Fruit fly (Drosophila melanogaster) whole organism, embryonic: Measurements from ENCODE around the gene Use1.

Source experiments
- Abd-B ChIP-seq: fragments of 200-800 bp; sonication (Bioruptor generic); optimal IDR thresholded peaks from 2 replicates; lab custom pipeline; 2018; ENCODE audit warnings: missing biosample characterization, mild to moderate bottlenecking, missing genetic modification characterization, moderate library complexity
- Aef1 ChIP-seq: fragments of 200-800 bp; sonication (Bioruptor generic); IDR thresholded peaks from 3 replicates; pipeline ENCODE4 v1.3.6; 2022; ENCODE audit warnings: missing biosample characterization, missing genetic modification characterization
- CG10147 ChIP-seq: fragments of 200-800 bp; sonication (Bioruptor generic); optimal IDR thresholded peaks from 2 replicates; lab custom pipeline; 2019; ENCODE audit warnings: missing biosample characterization, mild to moderate bottlenecking, missing genetic modification characterization, moderate library complexity
- CG10366 ChIP-seq: fragments of 200-800 bp; sonication (Bioruptor generic); IDR thresholded peaks from 2 replicates; pipeline ENCODE4 v1.3.6; 2022; ENCODE audit warnings: missing biosample characterization, missing genetic modification characterization
- CG10654 ChIP-seq: fragments of 200-800 bp; sonication (Bioruptor generic); optimal IDR thresholded peaks from 2 replicates; lab custom pipeline; 2016; ENCODE audit warnings: missing biosample characterization, missing genetic modification characterization
- CG12744 ChIP-seq: fragments of 200-800 bp; sonication (Bioruptor generic); optimal IDR thresholded peaks from 2 replicates; lab custom pipeline; 2016; ENCODE audit warnings: missing biosample characterization, missing genetic modification characterization
- CG14014 ChIP-seq: fragments of 200-800 bp; sonication (Bioruptor generic); IDR thresholded peaks from 2 replicates; pipeline ENCODE4 v1.3.6; 2022; ENCODE audit warnings: missing biosample characterization, missing genetic modification characterization
- CG1602 ChIP-seq: fragments of 200-800 bp; sonication (Bioruptor generic); optimal IDR thresholded peaks from 3 replicates; lab custom pipeline; 2016; ENCODE audit warnings: missing biosample characterization, missing genetic modification characterization
- CG2202 ChIP-seq: fragments of 200-800 bp; sonication (Bioruptor generic); optimal IDR thresholded peaks from 2 replicates; lab custom pipeline; 2018; ENCODE audit warnings: missing biosample characterization, mild to moderate bottlenecking, missing genetic modification characterization
- CG30431 ChIP-seq: fragments of 200-800 bp; sonication (Bioruptor generic); optimal IDR thresholded peaks from 2 replicates; lab custom pipeline; 2017; ENCODE audit warnings: missing biosample characterization, missing genetic modification characterization
- CG31224 ChIP-seq: fragments of 200-800 bp; sonication (Bioruptor generic); IDR thresholded peaks from 2 replicates; pipeline ENCODE4 v1.3.6; 2022; ENCODE audit warnings: missing biosample characterization, missing genetic modification characterization
- CG32532 ChIP-seq: fragments of 200-800 bp; sonication (Bioruptor generic); IDR thresholded peaks from 2 replicates; pipeline ENCODE4 v1.3.6; 2022; ENCODE audit warnings: missing biosample characterization, missing genetic modification characterization
- CG3407 ChIP-seq: fragments of 200-800 bp; sonication (Bioruptor generic); optimal IDR thresholded peaks from 2 replicates; lab custom pipeline; 2018; ENCODE audit warnings: missing biosample characterization, mild to moderate bottlenecking, missing genetic modification characterization
- CG34376 ChIP-seq: fragments of 200-800 bp; sonication (Bioruptor generic); optimal IDR thresholded peaks from 2 replicates; lab custom pipeline; 2018; ENCODE audit warnings: missing biosample characterization, mild to moderate bottlenecking, missing genetic modification characterization
- CG4617 ChIP-seq: fragments of 200-800 bp; sonication (Bioruptor generic); optimal IDR thresholded peaks from 3 replicates; lab custom pipeline; 2016; ENCODE audit warnings: missing biosample characterization, missing genetic modification characterization, borderline replicate concordance
- CG4820 ChIP-seq: fragments of 200-800 bp; sonication (Bioruptor generic); optimal IDR thresholded peaks from 3 replicates; lab custom pipeline; 2016; ENCODE audit warnings: missing biosample characterization, missing genetic modification characterization
- CG4854 ChIP-seq: fragments of 200-800 bp; sonication (Bioruptor generic); optimal IDR thresholded peaks from 2 replicates; lab custom pipeline; 2016; ENCODE audit warnings: missing biosample characterization, missing genetic modification characterization, inconsistent platforms
- CG6254 ChIP-seq: fragments of 200-800 bp; sonication (Bioruptor generic); optimal IDR thresholded peaks from 3 replicates; lab custom pipeline; 2017; ENCODE audit warnings: mild to moderate bottlenecking, missing biosample characterization, missing genetic modification reagents, missing genetic modification characterization
- CG7786 ChIP-seq: fragments of 200-800 bp; sonication (Bioruptor generic); optimal IDR thresholded peaks from 2 replicates; lab custom pipeline; 2016; ENCODE audit warnings: missing biosample characterization, missing genetic modification characterization
- CG7963 ChIP-seq: fragments of 200-800 bp; sonication (Bioruptor generic); IDR thresholded peaks from 3 replicates; pipeline ENCODE4 v1.3.6; 2022; ENCODE audit warnings: missing biosample characterization, missing genetic modification characterization; ENCODE audit not compliant: partially characterized antibody
- CG9817 ChIP-seq: fragments of 200-800 bp; sonication (Bioruptor generic); optimal IDR thresholded peaks from 2 replicates; lab custom pipeline; 2018; ENCODE audit warnings: missing biosample characterization, mild to moderate bottlenecking, missing genetic modification characterization, moderate library complexity
- CG9876 ChIP-seq: fragments of 200-800 bp; sonication (Bioruptor generic); optimal IDR thresholded peaks from 2 replicates; lab custom pipeline; 2016; ENCODE audit warnings: missing biosample characterization, missing genetic modification characterization
- Dref ChIP-seq: fragments of 200-800 bp; sonication (Bioruptor generic); IDR thresholded peaks from 2 replicates; pipeline ENCODE4 v1.3.6; 2022; ENCODE audit warnings: missing biosample characterization, missing genetic modification characterization
- Ets97D ChIP-seq: fragments of 200-800 bp; sonication (Bioruptor generic); optimal IDR thresholded peaks from 3 replicates; lab custom pipeline; 2016; ENCODE audit warnings: missing biosample characterization, missing genetic modification characterization
- Fer3 ChIP-seq: fragments of 200-800 bp; sonication (Bioruptor generic); optimal IDR thresholded peaks from 2 replicates; lab custom pipeline; 2018; ENCODE audit warnings: missing biosample characterization, mild to moderate bottlenecking, missing genetic modification characterization, moderate library complexity
- HHEX ChIP-seq: fragments of 200-800 bp; sonication (Bioruptor generic); optimal IDR thresholded peaks from 3 replicates; lab custom pipeline; 2017; ENCODE audit warnings: missing biosample characterization, mild to moderate bottlenecking, missing genetic modification characterization, missing genetic modification reagents
- HLH54F ChIP-seq: fragments of 200-800 bp; sonication (Bioruptor generic); optimal IDR thresholded peaks from 3 replicates; lab custom pipeline; 2016; ENCODE audit warnings: missing biosample characterization, missing genetic modification characterization
- Hr51 ChIP-seq, 2 experiments: fragments of 200-800 bp; sonication (Bioruptor generic); optimal IDR thresholded peaks; 2 replicates in 1 of 2; 3 replicates in 1 of 2; lab custom pipeline; 2016 to 2018; ENCODE audit warnings: missing biosample characterization in 2 of 2, missing genetic modification characterization in 2 of 2, mild to moderate bottlenecking in 1 of 2, moderate library complexity in 1 of 2
- Pdp1 ChIP-seq, 2 experiments: fragments of 200-800 bp; sonication (Bioruptor generic); optimal IDR thresholded peaks; 3 replicates each; lab custom pipeline; 2016; ENCODE audit warnings: missing biosample characterization in 2 of 2, missing genetic modification characterization in 2 of 2, mild to moderate bottlenecking in 1 of 2, moderate library complexity in 1 of 2
- Poxn ChIP-seq: fragments of 200-800 bp; sonication (Bioruptor generic); IDR thresholded peaks from 2 replicates; pipeline ENCODE4 v1.3.6; 2022; ENCODE audit warnings: missing biosample characterization, missing genetic modification characterization
- TFAM ChIP-seq: fragments of 200-800 bp; sonication (Bioruptor generic); optimal IDR thresholded peaks from 2 replicates; lab custom pipeline; 2017; ENCODE audit warnings: missing biosample characterization, missing genetic modification characterization, inconsistent platforms
- Taf1 ChIP-seq: fragments of 200-800 bp; sonication (Bioruptor generic); IDR thresholded peaks from 2 replicates; pipeline ENCODE4 v1.3.6; 2022; ENCODE audit warnings: missing biosample characterization, missing genetic modification characterization
- abd-A ChIP-seq: fragments of 200-800 bp; sonication (Bioruptor generic); optimal IDR thresholded peaks from 3 replicates; lab custom pipeline; 2019; ENCODE audit warnings: missing biosample characterization, mild to moderate bottlenecking, missing genetic modification characterization, moderate library complexity
- ap ChIP-seq: fragments of 200-800 bp; sonication (Bioruptor generic); IDR thresholded peaks from 2 replicates; pipeline ENCODE4 v1.3.6; 2022; ENCODE audit warnings: missing biosample characterization, missing genetic modification characterization
- crc ChIP-seq: fragments of 200-800 bp; sonication (Bioruptor generic); optimal IDR thresholded peaks from 2 replicates; lab custom pipeline; 2016; ENCODE audit warnings: missing biosample characterization, missing genetic modification characterization
- crp ChIP-seq, 2 experiments: fragments of 200-800 bp; sonication (Bioruptor generic); optimal IDR thresholded peaks; 2 replicates in 1 of 2; 3 replicates in 1 of 2; lab custom pipeline; 2017; ENCODE audit warnings: missing biosample characterization in 2 of 2, missing genetic modification characterization in 2 of 2, mild to moderate bottlenecking in 1 of 2, moderate library complexity in 1 of 2
- dati ChIP-seq: fragments of 200-800 bp; sonication (Bioruptor generic); IDR thresholded peaks from 2 replicates; pipeline ENCODE4 v1.3.6; 2022; ENCODE audit warnings: missing biosample characterization, missing genetic modification characterization
- fu2 ChIP-seq: fragments of 200-800 bp; sonication (Bioruptor generic); optimal IDR thresholded peaks from 2 replicates; lab custom pipeline; 2016; ENCODE audit warnings: missing biosample characterization, missing genetic modification characterization
- gcm ChIP-seq: fragments of 200-800 bp; sonication (Bioruptor generic); optimal IDR thresholded peaks from 2 replicates; lab custom pipeline; 2019; ENCODE audit warnings: missing biosample characterization, mild to moderate bottlenecking, missing genetic modification characterization, moderate library complexity
- gcm2 ChIP-seq: fragments of 200-800 bp; sonication (Bioruptor generic); optimal IDR thresholded peaks from 2 replicates; lab custom pipeline; 2016; ENCODE audit warnings: missing biosample characterization, missing genetic modification characterization
- gem ChIP-seq: fragments of 200-800 bp; sonication (Bioruptor generic); optimal IDR thresholded peaks from 2 replicates; lab custom pipeline; 2019; ENCODE audit warnings: missing biosample characterization, mild to moderate bottlenecking, missing genetic modification characterization, moderate library complexity
- klu ChIP-seq: fragments of 200-800 bp; sonication (Bioruptor generic); IDR thresholded peaks from 2 replicates; pipeline ENCODE4 v1.3.6; 2022; ENCODE audit warnings: missing biosample characterization, missing genetic modification characterization
- lov ChIP-seq, 2 experiments: fragments of 200-800 bp in 1 of 2; fragments of >200 bp in 1 of 2; sonication (Bioruptor generic) in 1 of 2; IDR thresholded peaks in 1 of 2; optimal IDR thresholded peaks in 1 of 2; 2 replicates in 1 of 2; 3 replicates in 1 of 2; pipeline versions ENCODE4 v1.3.6 to Lab custom; 2017 to 2022; ENCODE audit warnings: missing biosample characterization in 1 of 2, missing genetic modification characterization in 1 of 2
- nom ChIP-seq: fragments of 200-800 bp; sonication (Bioruptor generic); optimal IDR thresholded peaks from 2 replicates; lab custom pipeline; 2017; ENCODE audit warnings: missing biosample characterization, missing genetic modification characterization, mild to moderate bottlenecking, moderate library complexity, missing genetic modification reagents
- pita ChIP-seq: fragments of 200-800 bp; sonication (Bioruptor generic); optimal IDR thresholded peaks from 2 replicates; lab custom pipeline; 2017; ENCODE audit warnings: missing biosample characterization, mild to moderate bottlenecking, missing genetic modification characterization
- shn ChIP-seq: fragments of 200-800 bp; sonication (Bioruptor generic); optimal IDR thresholded peaks from 3 replicates; lab custom pipeline; 2016; ENCODE audit warnings: missing biosample characterization, missing genetic modification characterization
- twi ChIP-seq: fragments of 200-800 bp; optimal IDR thresholded peaks from 2 replicates; lab custom pipeline; 2019; ENCODE audit warnings: missing biosample characterization, mild to moderate bottlenecking, missing genetic modification characterization, moderate library complexity
- vfl ChIP-seq: fragments of 200-800 bp; sonication (Bioruptor generic); optimal IDR thresholded peaks from 2 replicates; lab custom pipeline; 2016; ENCODE audit warnings: missing biosample characterization, missing genetic modification characterization

Gene Use1

DNA sequence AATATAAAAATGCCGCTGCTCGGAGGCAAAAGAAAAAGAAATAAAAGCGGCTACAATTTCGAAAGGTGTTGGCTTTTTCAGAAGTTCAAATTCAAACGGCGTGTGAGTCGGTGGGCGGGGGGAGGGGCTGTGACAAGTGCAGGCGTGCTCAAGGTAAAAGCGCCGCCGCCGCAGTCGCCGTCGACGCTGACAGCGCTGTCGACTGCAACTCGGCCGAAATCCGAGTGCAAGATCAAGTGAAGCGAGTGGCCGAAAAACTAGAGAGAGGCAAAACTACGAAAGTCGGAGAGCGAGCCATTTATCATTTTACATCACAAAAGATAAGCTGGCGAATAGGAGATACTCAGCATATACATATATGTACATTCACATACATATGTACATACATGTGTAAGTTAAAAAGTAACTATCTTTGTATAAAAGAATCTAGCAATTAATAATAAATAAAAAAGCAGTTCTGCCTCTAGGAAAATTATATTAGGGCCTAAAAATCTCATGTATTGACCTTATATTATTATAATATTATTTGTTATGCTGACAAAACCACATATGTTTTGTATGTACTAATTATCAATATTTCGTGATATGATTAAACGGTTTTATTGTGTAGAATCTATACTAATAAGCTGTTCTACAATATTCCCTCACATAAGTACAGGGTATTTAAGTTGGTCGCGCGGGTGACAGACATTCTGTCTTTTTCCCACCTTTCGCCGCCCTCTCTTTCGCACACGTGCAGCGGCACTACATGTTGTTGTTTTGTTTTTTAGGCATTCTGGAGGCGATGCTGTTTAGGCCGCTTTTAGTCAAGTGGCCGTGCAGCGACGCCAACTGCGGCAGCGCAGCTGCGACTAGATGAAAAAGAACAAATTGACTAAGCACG lies 8.0 kb downstream of the Use1 start (continued):
- TF ChIP-seq Fer3 (tag; lab: Kevin White, UChicago) (peak; percentile 33), vfl (GFP tag; lab: Kevin White, UChicago) (no peak), CG3407 (peak; percentile 58), Dref (GFP tag; lab: Robert Waterston, UW) (no peak), Pdp1 (GFP tag; optimal IDR thresholded peaks at IDR 0.05; lab: Kevin White, UChicago) (peak in 1 of 2 experiments; percentile 5), CG4854 (GFP tag; lab: Kevin White, UChicago) (no peak), nom (GFP tag; lab: Kevin White, UChicago) (no peak), CG30431 (GFP tag; lab: Kevin White, UChicago) (peak; percentile 55), crp (GFP tag; optimal IDR thresholded peaks at IDR 0.05; lab: Kevin White, UChicago) (peak in 1 of 2 experiments; percentile 3), CG9817 (tag; lab: Kevin White, UChicago) (no peak), gem (tag; lab: Kevin White, UChicago) (peak; percentile 89), CG4820 (peak; percentile 32), CG32532 (GFP tag; lab: Robert Waterston, UW) (no peak), CG12744 (GFP tag; lab: Kevin White, UChicago) (no peak), klu (GFP tag; lab: Robert Waterston, UW) (no peak), CG4617 (peak; percentile 23), TFAM (no peak), HHEX (GFP tag; lab: Kevin White, UChicago) (peak; percentile 58), pita (GFP tag; lab: Kevin White, UChicago) (no peak), CG31224 (GFP tag; lab: Robert Waterston, UW) (no peak), ap (0 out of 2 replicates have a peak, but pooled peaks have one; percentile 19), gcm (peak; percentile 61), CG6254 (GFP tag; lab: Kevin White, UChicago) (peak; percentile 69), lov (optimal IDR thresholded peaks at IDR 0.05; lab: Kevin White, UChicago) (no peak), lov (GFP tag; IDR thresholded peaks at IDR 0.05; lab: Robert Waterston, UW) (no peak), gcm2 (GFP tag; lab: Kevin White, UChicago) (no peak), CG10654 (GFP tag; lab: Kevin White, UChicago) (peak; percentile 24), Poxn (no peak), Ets97D (GFP tag; lab: Kevin White, UChicago) (no peak), CG2202 (tag; lab: Kevin White, UChicago) (peak; percentile 61), abd-A (no peak), CG9876 (no peak), Hr51 (GFP tag; optimal IDR thresholded peaks at IDR 0.05; lab: Kevin White, UChicago) (peak in 1 of 2 experiments; percentile 87), CG1602 (GFP tag; lab: Kevin White, UChicago) (peak; percentile 78), CG14014 (GFP tag; lab: Robert Waterston, UW) (no peak), dati (GFP tag; lab: Robert Waterston, UW) (no peak), Abd-B (GFP tag; lab: Kevin White, UChicago) (no peak), shn (GFP tag; lab: Kevin White, UChicago) (no peak), HLH54F (GFP tag; lab: Kevin White, UChicago) (no peak), CG7786 (GFP tag; lab: Kevin White, UChicago) (no peak), twi (tag; lab: Kevin White, UChicago) (peak; percentile 54), CG7963 (GFP tag; lab: Robert Waterston, UW) (no peak), CG10147 (peak; percentile 30), CG10366 (no peak), crc (no peak), Taf1 (no peak), fu2 (GFP tag; lab: Kevin White, UChicago) (no peak), Aef1 (GFP tag; lab: Robert Waterston, UW) (0 out of 3 replicates have a peak, but pooled peaks have one; percentile 20), CG34376 (GFP tag; lab: Kevin White, UChicago) (no peak)
